Worm (Caenorhabditis elegans): ENCODE data around the gene fbxa-183.

DNA sequence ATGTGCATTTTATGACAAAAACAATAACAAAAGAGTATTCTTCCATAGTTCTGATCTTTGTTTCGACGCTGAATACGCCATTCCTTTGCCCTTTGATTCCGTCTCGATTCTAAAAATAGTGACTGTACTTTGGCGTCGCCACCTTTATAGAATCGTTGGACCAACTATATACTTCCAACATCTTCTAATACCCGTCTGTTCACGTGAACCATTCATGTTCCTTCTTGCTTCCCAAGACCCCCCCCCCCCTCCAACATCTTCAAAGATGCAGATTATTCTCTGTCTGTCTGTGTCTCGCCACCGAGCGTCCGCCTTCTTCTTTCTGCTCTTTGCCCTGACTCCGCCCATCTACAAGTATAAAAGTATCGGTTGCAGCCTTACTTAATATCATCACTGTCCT is 12.6 kb downstream of the fbxa-183 start:
- TF ChIP-seq mep-1 (tag; optimal IDR thresholded peaks at IDR 0.05) (no peak), nhr-28 (tag; optimal IDR thresholded peaks at IDR 0.05) (no peak), snpc-4 (tag; optimal IDR thresholded peaks at IDR 0.05) (no peak), ham-2 (GFP tag; optimal IDR thresholded peaks at IDR 0.05) (no peak), mls-2 (tag; optimal IDR thresholded peaks at IDR 0.05) (no peak), lin-13 (tag; optimal IDR thresholded peaks at IDR 0.05) (no peak), ztf-11 (tag; optimal IDR thresholded peaks at IDR 0.05) (no peak), blmp-1 (tag; optimal IDR thresholded peaks at IDR 0.05) (no peak), elt-1 (tag; optimal IDR thresholded peaks at IDR 0.05; ENCODE audit: borderline replicate concordance, insufficient read depth) (no peak), unc-62 (GFP tag; optimal IDR thresholded peaks at IDR 0.05) (no peak), ces-1 (GFP tag; optimal IDR thresholded peaks at IDR 0.05) (no peak), nhr-76 (tag; optimal IDR thresholded peaks at IDR 0.05) (no peak), nhr-12 (tag; optimal IDR thresholded peaks at IDR 0.05) (no peak)
